Worm (Caenorhabditis elegans) whole organism, L2 larva: ENCODE results near the gene T10G3.8.
A peak's percentile ranks its signal among the peaks of the same experiment; 100 is the strongest.

ENCODE experiments used
- R02D3.7 ChIP-seq: fragments of 150-350 bp; optimal IDR thresholded peaks from 2 replicates; lab custom pipeline; 2014; ENCODE audit warnings: missing biosample characterization, missing genetic modification characterization
- ama-1 ChIP-seq: fragments of 150-350 bp; optimal IDR thresholded peaks from 2 replicates; lab custom pipeline; 2018; ENCODE audit warnings: inconsistent platforms
- ceh-82 ChIP-seq: fragments of 150-350 bp; optimal IDR thresholded peaks from 2 replicates; lab custom pipeline; 2014; ENCODE audit warnings: missing biosample characterization, missing genetic modification characterization
- crh-2 ChIP-seq: sonication (generic microtip); optimal IDR thresholded peaks from 2 replicates; lab custom pipeline; 2017; ENCODE audit warnings: missing biosample characterization, missing genetic modification characterization
- egl-27 ChIP-seq: sonication (generic microtip); optimal IDR thresholded peaks from 3 replicates; lab custom pipeline; 2017; ENCODE audit warnings: missing biosample characterization, missing genetic modification reagents, missing genetic modification characterization
- gmeb-1 ChIP-seq: fragments of 150-350 bp; optimal IDR thresholded peaks from 2 replicates; lab custom pipeline; 2014; ENCODE audit warnings: missing biosample characterization, missing genetic modification characterization
- mab-5 ChIP-seq: fragments of 150-350 bp; optimal IDR thresholded peaks from 2 replicates; lab custom pipeline; 2014; ENCODE audit warnings: missing biosample characterization, missing genetic modification characterization
- nhr-11 ChIP-seq: fragments of 150-350 bp; optimal IDR thresholded peaks from 2 replicates; lab custom pipeline; 2014; ENCODE audit warnings: missing biosample characterization, missing genetic modification characterization
- nhr-12 ChIP-seq: fragments of 150-350 bp; optimal IDR thresholded peaks from 2 replicates; lab custom pipeline; 2014; ENCODE audit warnings: missing biosample characterization, missing genetic modification characterization
- nhr-237 ChIP-seq: fragments of 150-350 bp; optimal IDR thresholded peaks from 2 replicates; lab custom pipeline; 2014; ENCODE audit warnings: missing biosample characterization, missing genetic modification characterization
- nhr-25 ChIP-seq: fragments of 150-350 bp; sonication (generic microtip); optimal IDR thresholded peaks from 3 replicates; lab custom pipeline; 2014; ENCODE audit warnings: missing biosample characterization, missing genetic modification characterization
- nhr-6 ChIP-seq: fragments of 150-350 bp; optimal IDR thresholded peaks from 2 replicates; lab custom pipeline; 2014; ENCODE audit warnings: missing biosample characterization, missing genetic modification characterization
- unc-62 ChIP-seq: fragments of 150-350 bp; optimal IDR thresholded peaks from 2 replicates; lab custom pipeline; 2014; ENCODE audit warnings: missing biosample characterization, missing genetic modification reagents, missing genetic modification characterization

DNA sequence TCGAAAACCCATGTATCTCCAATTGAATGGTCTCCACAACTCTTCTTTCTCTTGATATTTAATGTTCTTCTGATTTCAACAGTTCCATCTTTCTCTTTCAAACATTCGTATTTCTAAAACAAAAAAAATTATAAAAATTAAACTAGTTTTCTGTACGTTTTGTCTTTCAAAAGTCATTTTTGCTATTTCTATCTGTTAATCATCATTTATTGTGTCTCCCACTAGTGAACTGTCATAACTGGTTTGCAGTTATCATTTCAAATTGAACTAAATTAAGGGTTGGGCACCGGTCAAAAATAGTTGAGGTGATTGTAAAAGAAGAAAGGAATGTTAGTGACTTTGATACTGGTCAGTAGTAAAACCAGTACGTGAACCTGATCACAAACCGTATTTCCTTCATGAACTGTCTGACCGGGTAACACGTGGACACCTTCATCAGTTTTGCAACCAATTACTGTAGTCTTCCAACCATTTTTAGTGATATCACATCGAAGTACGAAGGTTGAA, 12.1 kb upstream of the T10G3.8 start:
- TF ChIP-seq unc-62 (GFP tag; lab: Kevin White, UChicago), result no peak
- no peak for TF ChIP-seq R02D3.7 (tag; lab: Kevin White, UChicago)
- peak; percentile 44 for TF ChIP-seq nhr-25
- TF ChIP-seq nhr-12 (tag; lab: Kevin White, UChicago), result no peak
- no peak for TF ChIP-seq mab-5 (tag; lab: Kevin White, UChicago)
- no peak for TF ChIP-seq nhr-237 (tag; lab: Kevin White, UChicago)
- TF ChIP-seq egl-27, result no peak
- TF ChIP-seq nhr-6, result no peak
- TF ChIP-seq ceh-82 (tag; lab: Kevin White, UChicago), result no peak
- TF ChIP-seq gmeb-1 (tag; lab: Kevin White, UChicago), result no peak
- no peak for TF ChIP-seq nhr-11 (tag; lab: Kevin White, UChicago)
- no peak for TF ChIP-seq crh-2 (tag; lab: Kevin White, UChicago)
- TF ChIP-seq ama-1 (lab: Kevin White, UChicago), result no peak
